Worm (Caenorhabditis elegans) whole organism, L1 larva: ENCODE data around the gene ZK154.6.

Source experiments
- C04F5.9 ChIP-seq: sonication (generic microtip); optimal IDR thresholded peaks from 2 replicates; lab custom pipeline; 2016; ENCODE audit warnings: missing genetic modification characterization, missing compliant biosample characterization
- C34B4.2 ChIP-seq: sonication (generic microtip); optimal IDR thresholded peaks from 2 replicates; lab custom pipeline; 2017; ENCODE audit warnings: mild to moderate bottlenecking, missing genetic modification characterization, missing compliant biosample characterization
- F16B12.6 ChIP-seq: fragments of 150-350 bp; optimal IDR thresholded peaks from 2 replicates; lab custom pipeline; 2014; ENCODE audit warnings: missing biosample characterization, missing genetic modification characterization
- ama-1 ChIP-seq: fragments of 150-350 bp; optimal IDR thresholded peaks from 2 replicates; lab custom pipeline; 2014
- blmp-1 ChIP-seq: fragments of 150-350 bp; optimal IDR thresholded peaks from 2 replicates; lab custom pipeline; 2014; ENCODE audit warnings: missing biosample characterization, missing genetic modification characterization
- ceh-82 ChIP-seq, 3 experiments: fragments of 150-350 bp in 1 of 3; sonication (generic microtip) in 2 of 3; optimal IDR thresholded peaks; 2 replicates each; lab custom pipeline; 2014 to 2017; ENCODE audit warnings: missing biosample characterization in 3 of 3, missing genetic modification characterization in 3 of 3
- ceh-88 ChIP-seq: fragments of 200-800 bp; sonication (Bioruptor generic); IDR thresholded peaks from 2 replicates; pipeline ENCODE4 v1.3.6; 2022; ENCODE audit warnings: missing genetic modification characterization, missing compliant biosample characterization
- ces-1 ChIP-seq: fragments of 150-350 bp; optimal IDR thresholded peaks from 2 replicates; lab custom pipeline; 2014; ENCODE audit warnings: missing biosample characterization, missing genetic modification reagents, missing genetic modification characterization
- efl-1 ChIP-seq, 4 experiments: fragments of 150-350 bp; optimal IDR thresholded peaks in 3 of 4; peaks in 1 of 4; 1 replicate in 1 of 4; 2 replicates in 3 of 4; lab custom pipeline; 2014; ENCODE audit warnings: missing biosample characterization in 2 of 4, missing genetic modification characterization in 2 of 4, missing genetic modification reagents in 2 of 4
- egl-13 ChIP-seq: sonication (generic microtip); optimal IDR thresholded peaks from 2 replicates; lab custom pipeline; 2016; ENCODE audit warnings: missing genotype, missing genetic modification reagents, missing genetic modification characterization, missing compliant biosample characterization
- elt-2 ChIP-seq: sonication (generic microtip); optimal IDR thresholded peaks from 2 replicates; lab custom pipeline; 2016; ENCODE audit warnings: missing genetic modification characterization, mild to moderate bottlenecking, inconsistent platforms, missing compliant biosample characterization, missing genetic modification reagents
- ets-5 ChIP-seq: fragments of 200-800 bp; sonication (Bioruptor generic); IDR thresholded peaks from 2 replicates; pipeline ENCODE4 v1.3.6; 2022; ENCODE audit warnings: missing genetic modification characterization, missing compliant biosample characterization
- fkh-4 ChIP-seq: sonication (generic microtip); optimal IDR thresholded peaks from 2 replicates; lab custom pipeline; 2016; ENCODE audit warnings: missing compliant biosample characterization, missing genetic modification characterization, borderline replicate concordance
- fkh-8 ChIP-seq: sonication (generic microtip); optimal IDR thresholded peaks from 2 replicates; lab custom pipeline; 2016; ENCODE audit warnings: mild to moderate bottlenecking, missing genetic modification characterization, missing compliant biosample characterization
- grh-1 ChIP-seq: fragments of 200-800 bp; sonication (Bioruptor generic); IDR thresholded peaks from 2 replicates; pipeline ENCODE4 v1.3.6; 2022; ENCODE audit warnings: missing genetic modification reagents, missing genetic modification characterization, missing compliant biosample characterization
- hlh-17 ChIP-seq: fragments of 200-800 bp; sonication (Bioruptor generic); optimal IDR thresholded peaks from 2 replicates; lab custom pipeline; 2018; ENCODE audit warnings: missing genetic modification characterization, mild to moderate bottlenecking, missing compliant biosample characterization, moderate library complexity, borderline replicate concordance
- hlh-4 ChIP-seq: sonication (generic microtip); optimal IDR thresholded peaks from 2 replicates; lab custom pipeline; 2016; ENCODE audit warnings: mild to moderate bottlenecking, missing genetic modification characterization, missing compliant biosample characterization
- irx-1 ChIP-seq: sonication (generic microtip); optimal IDR thresholded peaks from 2 replicates; lab custom pipeline; 2016; ENCODE audit warnings: missing genetic modification characterization, missing compliant biosample characterization
- isw-1 ChIP-seq: fragments of 200-800 bp; sonication (Bioruptor generic); IDR thresholded peaks from 2 replicates; pipeline ENCODE4 v1.3.6; 2022; ENCODE audit warnings: missing genetic modification characterization, missing compliant biosample characterization
- lin-13 ChIP-seq: fragments of 150-350 bp; optimal IDR thresholded peaks from 2 replicates; lab custom pipeline; 2014; ENCODE audit warnings: missing biosample characterization, missing genetic modification reagents, missing genetic modification characterization
- lin-14 ChIP-seq: fragments of 200-800 bp; sonication (Bioruptor generic); optimal IDR thresholded peaks from 2 replicates; lab custom pipeline; 2018; ENCODE audit warnings: mild to moderate bottlenecking, missing genetic modification characterization, moderate library complexity, missing compliant biosample characterization
- lin-15B ChIP-seq: fragments of 150-350 bp; sonication (generic microtip); optimal IDR thresholded peaks from 3 replicates; lab custom pipeline; 2014; ENCODE audit warnings: missing biosample characterization, missing genetic modification characterization
- lin-39 ChIP-seq: fragments of 150-350 bp; optimal IDR thresholded peaks from 2 replicates; lab custom pipeline; 2014; ENCODE audit warnings: missing biosample characterization, missing genetic modification reagents, missing genetic modification characterization
- lir-3 ChIP-seq: sonication (generic microtip); optimal IDR thresholded peaks from 2 replicates; lab custom pipeline; 2016; ENCODE audit warnings: mild to moderate bottlenecking, missing genetic modification characterization, moderate library complexity, missing compliant biosample characterization; ENCODE audit not compliant: poor library complexity
- lsy-2 ChIP-seq, 2 experiments: fragments of 150-350 bp; optimal IDR thresholded peaks; 2 replicates each; lab custom pipeline; 2014; ENCODE audit warnings: missing biosample characterization in 2 of 2, missing genetic modification characterization in 2 of 2
- mef-2 ChIP-seq: fragments of 150-350 bp; optimal IDR thresholded peaks from 2 replicates; lab custom pipeline; 2014; ENCODE audit warnings: missing biosample characterization, missing genetic modification characterization
- mep-1 ChIP-seq: fragments of 150-350 bp; optimal IDR thresholded peaks from 2 replicates; lab custom pipeline; 2014; ENCODE audit warnings: missing biosample characterization, missing genetic modification characterization
- nhr-19 ChIP-seq: fragments of 200-800 bp; sonication (Bioruptor generic); conservative IDR thresholded peaks from 2 replicates; pipeline ENCODE4 v1.3.6; 2022; ENCODE audit warnings: missing genetic modification characterization, missing compliant biosample characterization
- nhr-237 ChIP-seq: fragments of 150-350 bp; optimal IDR thresholded peaks from 2 replicates; lab custom pipeline; 2014; ENCODE audit warnings: missing biosample characterization, missing genetic modification characterization
- nhr-28 ChIP-seq: fragments of 150-350 bp; optimal IDR thresholded peaks from 2 replicates; lab custom pipeline; 2014; ENCODE audit warnings: missing biosample characterization, missing genetic modification characterization
- nhr-47 ChIP-seq: sonication (generic microtip); optimal IDR thresholded peaks from 2 replicates; lab custom pipeline; 2016; ENCODE audit warnings: mild to moderate bottlenecking, missing genetic modification characterization, moderate library complexity, missing compliant biosample characterization
- nhr-77 ChIP-seq: fragments of 150-350 bp; optimal IDR thresholded peaks from 2 replicates; lab custom pipeline; 2014; ENCODE audit warnings: missing biosample characterization, missing genetic modification characterization
- nhr-84 ChIP-seq: sonication (generic microtip); optimal IDR thresholded peaks from 2 replicates; lab custom pipeline; 2017; ENCODE audit warnings: missing biosample characterization, missing genetic modification characterization
- nhr-85 ChIP-seq: sonication (generic microtip); peaks from one replicate; lab custom pipeline; 2016; ENCODE audit warnings: missing genetic modification characterization, inconsistent platforms, missing compliant biosample characterization
- pax-3 ChIP-seq: fragments of 200-800 bp; sonication (Bioruptor generic); optimal IDR thresholded peaks from 2 replicates; lab custom pipeline; 2018; ENCODE audit warnings: mild to moderate bottlenecking, missing genetic modification characterization, moderate library complexity, missing compliant biosample characterization
- pqm-1 ChIP-seq: sonication (generic microtip); optimal IDR thresholded peaks from 3 replicates; lab custom pipeline; 2017; ENCODE audit warnings: missing biosample characterization, missing genetic modification characterization
- skn-1 ChIP-seq: fragments of 150-350 bp; optimal IDR thresholded peaks from 2 replicates; lab custom pipeline; 2014; ENCODE audit warnings: missing biosample characterization, missing genetic modification characterization
- snpc-4 ChIP-seq: fragments of 150-350 bp; optimal IDR thresholded peaks from 2 replicates; lab custom pipeline; 2014; ENCODE audit warnings: missing biosample characterization, missing genetic modification characterization
- snu-23 ChIP-seq: sonication (generic microtip); optimal IDR thresholded peaks from 2 replicates; lab custom pipeline; 2016; ENCODE audit warnings: missing genetic modification characterization, missing compliant biosample characterization
- sox-4 ChIP-seq: sonication (generic microtip); optimal IDR thresholded peaks from 2 replicates; lab custom pipeline; 2016; ENCODE audit warnings: missing genetic modification characterization, missing compliant biosample characterization
- sup-37 ChIP-seq: fragments of 200-800 bp; sonication (Bioruptor generic); optimal IDR thresholded peaks from 2 replicates; lab custom pipeline; 2018; ENCODE audit warnings: mild to moderate bottlenecking, missing genetic modification characterization, missing compliant biosample characterization
- swsn-7 ChIP-seq: sonication (generic microtip); optimal IDR thresholded peaks from 2 replicates; lab custom pipeline; 2016; ENCODE audit warnings: missing genetic modification characterization, missing compliant biosample characterization
- tbx-2 ChIP-seq: sonication (generic microtip); optimal IDR thresholded peaks from 2 replicates; lab custom pipeline; 2016; ENCODE audit warnings: missing genetic modification characterization, missing compliant biosample characterization
- unc-130 ChIP-seq: fragments of 150-350 bp; optimal IDR thresholded peaks from 2 replicates; lab custom pipeline; 2017; ENCODE audit warnings: missing biosample characterization, missing genetic modification characterization, inconsistent platforms
- unc-30 ChIP-seq: sonication (generic microtip); optimal IDR thresholded peaks from 2 replicates; lab custom pipeline; 2017; ENCODE audit warnings: missing biosample characterization, missing genetic modification characterization
- unc-62 ChIP-seq: fragments of 150-350 bp; optimal IDR thresholded peaks from 2 replicates; lab custom pipeline; 2014; ENCODE audit warnings: missing biosample characterization, missing genetic modification reagents, missing genetic modification characterization
- unc-86 ChIP-seq: sonication (generic microtip); optimal IDR thresholded peaks from 2 replicates; lab custom pipeline; 2016; ENCODE audit warnings: missing genetic modification characterization, missing compliant biosample characterization
- unc-98 ChIP-seq: fragments of 200-800 bp; sonication (Bioruptor generic); IDR thresholded peaks from 2 replicates; pipeline ENCODE4 v1.3.6; 2022; ENCODE audit warnings: missing genetic modification characterization, missing compliant biosample characterization
- vab-15 ChIP-seq: sonication (generic microtip); optimal IDR thresholded peaks from 2 replicates; lab custom pipeline; 2017; ENCODE audit warnings: missing genotype, mild to moderate bottlenecking, missing genetic modification characterization, missing compliant biosample characterization
- xbp-1 ChIP-seq: sonication (generic microtip); optimal IDR thresholded peaks from 2 replicates; lab custom pipeline; 2016; ENCODE audit warnings: missing genetic modification characterization, missing compliant biosample characterization
- ztf-4 ChIP-seq: fragments of 150-350 bp; optimal IDR thresholded peaks from 2 replicates; lab custom pipeline; 2014; ENCODE audit warnings: missing biosample characterization, missing genetic modification characterization

The ZK154.6 gene

DNA sequence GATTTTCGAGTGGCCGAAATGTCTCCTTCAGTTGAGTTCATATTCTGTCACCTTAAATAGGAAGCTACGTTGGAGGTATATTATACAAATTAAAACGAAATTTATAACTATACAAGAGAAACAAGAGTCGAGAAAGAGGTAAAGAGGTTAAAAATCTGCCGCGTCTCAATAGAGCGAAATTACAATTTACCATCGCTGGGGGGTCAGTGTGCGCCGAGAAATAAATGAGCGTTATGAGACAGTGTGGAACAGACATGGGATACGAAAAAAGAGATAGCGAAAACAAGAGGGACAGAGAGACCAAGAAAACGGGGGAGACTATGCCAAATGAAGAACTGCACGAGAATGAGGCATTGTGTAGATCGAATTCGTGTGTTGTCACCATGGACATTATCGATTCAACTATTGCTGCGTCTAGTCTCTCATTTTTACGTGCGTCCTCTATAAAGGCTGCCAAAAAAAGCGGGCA is 5.4 kb downstream of the ZK154.6 start, which contains the start of gene ZK154.5 (continued):
- no peak for TF ChIP-seq F16B12.6 (tag; lab: Kevin White, UChicago)
- peak; percentile 36 for TF ChIP-seq nhr-85 (tag; lab: Kevin White, UChicago)
- peak; percentile 41 for TF ChIP-seq nhr-47 (tag; lab: Kevin White, UChicago)
- no peak for TF ChIP-seq C34B4.2 (tag; lab: Kevin White, UChicago)
- TF ChIP-seq nhr-77 (tag; lab: Kevin White, UChicago): peak; percentile 15
- no peak for TF ChIP-seq nhr-84
- no peak for TF ChIP-seq pax-3
- TF ChIP-seq C04F5.9 (tag; lab: Kevin White, UChicago): no peak
- TF ChIP-seq lin-15B (tag; lab: Kevin White, UChicago): no peak
- peak; percentile 44 to 84 for TF ChIP-seq efl-1 (optimal IDR thresholded peaks at IDR 0.05; lab: Kevin White, UChicago)
- TF ChIP-seq efl-1 (GFP tag; optimal IDR thresholded peaks at IDR 0.05 in 1 of 2; lab: Kevin White, UChicago): peak in 1 of 2 experiments; percentile 19
- no peak for TF ChIP-seq nhr-19
- TF ChIP-seq ztf-4: no peak
- no peak for TF ChIP-seq pqm-1 (tag; lab: Kevin White, UChicago)
- no peak for TF ChIP-seq unc-62 (GFP tag; lab: Kevin White, UChicago)
- TF ChIP-seq swsn-7 (tag; lab: Kevin White, UChicago): peak; percentile 49
- TF ChIP-seq unc-86: peak; percentile 26
- TF ChIP-seq ama-1 (lab: Kevin White, UChicago): no peak
- TF ChIP-seq ceh-82 (tag; optimal IDR thresholded peaks at IDR 0.05; lab: Kevin White, UChicago): peak in 1 of 3 experiments; percentile 38
- peak; percentile 52 for TF ChIP-seq blmp-1 (tag; lab: Kevin White, UChicago)
- peak; percentile 39 for TF ChIP-seq tbx-2 (tag; lab: Kevin White, UChicago)
- no peak for TF ChIP-seq ets-5 (GFP tag; lab: Robert Waterston, UW)
- no peak for TF ChIP-seq snpc-4 (tag; lab: Kevin White, UChicago)
- peak; percentile 62 for TF ChIP-seq mep-1 (tag; lab: Kevin White, UChicago)
- peak; percentile 43 for TF ChIP-seq fkh-8 (tag; lab: Kevin White, UChicago)
- TF ChIP-seq mef-2 (tag; lab: Kevin White, UChicago): no peak
- no peak for TF ChIP-seq hlh-17 (GFP tag; lab: Kevin White, UChicago)
- TF ChIP-seq isw-1: no peak
- no peak for TF ChIP-seq unc-30 (tag; lab: Kevin White, UChicago)
- no peak for TF ChIP-seq nhr-28 (tag; lab: Kevin White, UChicago)
- no peak for TF ChIP-seq fkh-4 (tag; lab: Kevin White, UChicago)
- no peak for TF ChIP-seq sup-37 (GFP tag; lab: Kevin White, UChicago)
- TF ChIP-seq unc-98: no peak

ce11 chrX:7782389-7782788 is 11.0 kb downstream of the ZK154.6 start, which contains the start of gene ZK154.4:
Gene ZK154.4, minus strand, starts transcription at chrX:7782415.
- TF ChIP-seq vab-15 (tag; lab: Kevin White, UChicago) (no peak), lin-39 (tag; lab: Kevin White, UChicago) (no peak), sox-4 (tag; lab: Kevin White, UChicago) (no peak), grh-1 (GFP tag; lab: Robert Waterston, UW) (no peak), fkh-8 (tag; lab: Kevin White, UChicago) (peak; percentile 40), xbp-1 (tag; lab: Kevin White, UChicago) (peak; percentile 66), C04F5.9 (tag; lab: Kevin White, UChicago) (no peak), lir-3 (tag; lab: Kevin White, UChicago) (no peak), hlh-17 (GFP tag; lab: Kevin White, UChicago) (no peak), isw-1 (peak; percentile 8; the same call in 1 of the 2 replicates), tbx-2 (tag; lab: Kevin White, UChicago) (peak; percentile 55), snu-23 (GFP tag; lab: Kevin White, UChicago) (peak; percentile 75), lin-14 (peak; percentile 75), irx-1 (tag; lab: Kevin White, UChicago) (no peak), skn-1 (tag; lab: Kevin White, UChicago) (peak; percentile 2), nhr-85 (tag; lab: Kevin White, UChicago) (peak; percentile 23), pax-3 (no peak), nhr-77 (tag; lab: Kevin White, UChicago) (peak; percentile 51), unc-130 (tag; lab: Kevin White, UChicago) (peak; percentile 48), elt-2 (tag; lab: Kevin White, UChicago) (peak; percentile 8), ceh-88 (GFP tag; lab: Robert Waterston, UW) (no peak), nhr-237 (tag; lab: Kevin White, UChicago) (no peak), unc-86 (peak; percentile 17), mef-2 (tag; lab: Kevin White, UChicago) (peak; percentile 8), egl-13 (tag; lab: Kevin White, UChicago) (no peak), swsn-7 (tag; lab: Kevin White, UChicago) (peak; percentile 54), lsy-2 (tag; optimal IDR thresholded peaks at IDR 0.05; lab: Kevin White, UChicago) (peak; percentile 42 to 73), ces-1 (no peak), lin-13 (GFP tag; lab: Kevin White, UChicago) (peak; percentile 24), hlh-4 (tag; lab: Kevin White, UChicago) (no peak), mep-1 (tag; lab: Kevin White, UChicago) (peak; percentile 75)
